Worm (Caenorhabditis elegans) whole organism, L2 larva: ENCODE data around the gene C47E12.12.

Experiments
- C34F6.9 ChIP-seq: fragments of 150-350 bp; optimal IDR thresholded peaks from 2 replicates; lab custom pipeline; 2014; ENCODE audit warnings: missing biosample characterization, missing genetic modification characterization
- F13H6.1 ChIP-seq: sonication (generic microtip); optimal IDR thresholded peaks from 2 replicates; lab custom pipeline; 2016; ENCODE audit warnings: missing genetic modification characterization, missing compliant biosample characterization
- R02D3.7 ChIP-seq: fragments of 150-350 bp; optimal IDR thresholded peaks from 2 replicates; lab custom pipeline; 2014; ENCODE audit warnings: missing biosample characterization, missing genetic modification characterization
- Y55F3AM.14 ChIP-seq: fragments of 200-800 bp; sonication (Bioruptor generic); optimal IDR thresholded peaks from 2 replicates; lab custom pipeline; 2018; ENCODE audit warnings: mild to moderate bottlenecking, missing genetic modification characterization, missing compliant biosample characterization
- alr-1 ChIP-seq: fragments of 150-350 bp; optimal IDR thresholded peaks from 2 replicates; lab custom pipeline; 2014; ENCODE audit warnings: missing biosample characterization, missing genetic modification characterization
- aly-2 ChIP-seq: fragments of 150-350 bp; optimal IDR thresholded peaks from 2 replicates; lab custom pipeline; 2014; ENCODE audit warnings: missing biosample characterization, missing genetic modification characterization
- ama-1 ChIP-seq: fragments of 150-350 bp; optimal IDR thresholded peaks from 2 replicates; lab custom pipeline; 2018; ENCODE audit warnings: inconsistent platforms
- crh-2 ChIP-seq: sonication (generic microtip); optimal IDR thresholded peaks from 2 replicates; lab custom pipeline; 2017; ENCODE audit warnings: missing biosample characterization, missing genetic modification characterization
- dmd-4 ChIP-seq: sonication (generic microtip); optimal IDR thresholded peaks from 2 replicates; lab custom pipeline; 2017; ENCODE audit warnings: missing biosample characterization, missing genetic modification characterization
- egl-27 ChIP-seq: sonication (generic microtip); optimal IDR thresholded peaks from 3 replicates; lab custom pipeline; 2017; ENCODE audit warnings: missing biosample characterization, missing genetic modification reagents, missing genetic modification characterization
- elt-1 ChIP-seq: fragments of 150-350 bp; optimal IDR thresholded peaks from 2 replicates; lab custom pipeline; 2014; ENCODE audit warnings: missing biosample characterization, missing genetic modification characterization
- gmeb-1 ChIP-seq: fragments of 150-350 bp; optimal IDR thresholded peaks from 2 replicates; lab custom pipeline; 2014; ENCODE audit warnings: missing biosample characterization, missing genetic modification characterization
- lin-13 ChIP-seq: fragments of 150-350 bp; optimal IDR thresholded peaks from 2 replicates; lab custom pipeline; 2014; ENCODE audit warnings: missing biosample characterization, missing genetic modification reagents, missing genetic modification characterization
- lin-39 ChIP-seq: fragments of 150-350 bp; optimal IDR thresholded peaks from 2 replicates; lab custom pipeline; 2014; ENCODE audit warnings: missing biosample characterization, missing genetic modification reagents, missing genetic modification characterization
- lsy-2 ChIP-seq, 2 experiments: fragments of 150-350 bp in 1 of 2; sonication (generic microtip) in 1 of 2; optimal IDR thresholded peaks; 2 replicates each; lab custom pipeline; 2014 to 2017; ENCODE audit warnings: missing biosample characterization in 2 of 2, missing genetic modification characterization in 2 of 2
- mbf-1 ChIP-seq: sonication (generic microtip); optimal IDR thresholded peaks from 2 replicates; lab custom pipeline; 2017; ENCODE audit warnings: missing biosample characterization, missing genetic modification characterization
- nhr-10 ChIP-seq: sonication (generic microtip); optimal IDR thresholded peaks from 2 replicates; lab custom pipeline; 2017; ENCODE audit warnings: missing biosample characterization, missing genetic modification characterization
- nhr-11 ChIP-seq: fragments of 150-350 bp; optimal IDR thresholded peaks from 2 replicates; lab custom pipeline; 2014; ENCODE audit warnings: missing biosample characterization, missing genetic modification characterization
- nhr-12 ChIP-seq: fragments of 150-350 bp; optimal IDR thresholded peaks from 2 replicates; lab custom pipeline; 2014; ENCODE audit warnings: missing biosample characterization, missing genetic modification characterization
- nhr-129 ChIP-seq: fragments of 150-350 bp; optimal IDR thresholded peaks from 2 replicates; lab custom pipeline; 2014; ENCODE audit warnings: missing biosample characterization, missing genetic modification characterization
- nhr-21 ChIP-seq: fragments of 150-350 bp; optimal IDR thresholded peaks from 2 replicates; lab custom pipeline; 2014; ENCODE audit warnings: missing biosample characterization, missing genetic modification characterization
- nhr-237 ChIP-seq: fragments of 150-350 bp; optimal IDR thresholded peaks from 2 replicates; lab custom pipeline; 2014; ENCODE audit warnings: missing biosample characterization, missing genetic modification characterization
- nhr-6 ChIP-seq: fragments of 150-350 bp; optimal IDR thresholded peaks from 2 replicates; lab custom pipeline; 2014; ENCODE audit warnings: missing biosample characterization, missing genetic modification characterization
- nhr-77 ChIP-seq: fragments of 150-350 bp; optimal IDR thresholded peaks from 2 replicates; lab custom pipeline; 2014; ENCODE audit warnings: missing biosample characterization, missing genetic modification characterization
- peb-1 ChIP-seq: fragments of 150-350 bp; optimal IDR thresholded peaks from 2 replicates; lab custom pipeline; 2014; ENCODE audit warnings: missing biosample characterization, missing genetic modification characterization
- sem-4 ChIP-seq: fragments of 150-350 bp; optimal IDR thresholded peaks from 2 replicates; lab custom pipeline; 2014; ENCODE audit warnings: missing biosample characterization, missing genetic modification reagents, missing genetic modification characterization
- skn-1 ChIP-seq: sonication (generic microtip); optimal IDR thresholded peaks from 2 replicates; lab custom pipeline; 2017; ENCODE audit warnings: missing biosample characterization, missing genetic modification characterization
- sma-3 ChIP-seq: sonication (generic microtip); optimal IDR thresholded peaks from 2 replicates; lab custom pipeline; 2016; ENCODE audit warnings: missing genetic modification reagents, missing genetic modification characterization, missing compliant biosample characterization
- sma-9 ChIP-seq, 2 experiments: fragments of 150-350 bp in 1 of 2; sonication (generic microtip) in 1 of 2; optimal IDR thresholded peaks; 2 replicates each; lab custom pipeline; 2014 to 2016; ENCODE audit warnings: missing genetic modification characterization in 2 of 2, mild to moderate bottlenecking in 1 of 2, missing biosample characterization in 1 of 2, missing compliant biosample characterization in 1 of 2, missing genetic modification reagents in 1 of 2, moderate library complexity in 1 of 2
- snpc-4 ChIP-seq: fragments of 150-350 bp; optimal IDR thresholded peaks from 2 replicates; lab custom pipeline; 2014; ENCODE audit warnings: missing biosample characterization, missing genetic modification characterization
- unc-55 ChIP-seq: fragments of 150-350 bp; sonication (generic microtip); optimal IDR thresholded peaks from 3 replicates; lab custom pipeline; 2014; ENCODE audit warnings: missing biosample characterization, missing genetic modification reagents, missing genetic modification characterization
- zag-1 ChIP-seq: fragments of 150-350 bp; optimal IDR thresholded peaks from 2 replicates; lab custom pipeline; 2014; ENCODE audit warnings: missing biosample characterization, missing genetic modification characterization
- ztf-1 ChIP-seq: fragments of 200-800 bp; sonication (Bioruptor generic); conservative IDR thresholded peaks from 2 replicates; pipeline ENCODE4 v1.3.6; 2022; ENCODE audit warnings: missing genetic modification characterization, missing compliant biosample characterization
- ztf-11 ChIP-seq: sonication (generic microtip); optimal IDR thresholded peaks from 2 replicates; lab custom pipeline; 2017; ENCODE audit warnings: missing biosample characterization, missing genetic modification characterization
- ztf-4 ChIP-seq: fragments of 150-350 bp; optimal IDR thresholded peaks from 2 replicates; lab custom pipeline; 2014; ENCODE audit warnings: missing biosample characterization, missing genetic modification characterization

Gene C47E12.12

ce11 chrIV:9963945-9964344 lies 8.6 kb downstream of the C47E12.12 start, which contains the start of gene T13H10.2:
TSS of gene T13H10.2 (plus strand) at chrIV:9964245.
- no peak for TF ChIP-seq egl-27 (tag; lab: Kevin White, UChicago)
- no peak for TF ChIP-seq unc-55 (GFP tag; lab: Kevin White, UChicago)
- no peak for TF ChIP-seq skn-1 (tag; lab: Kevin White, UChicago)
- TF ChIP-seq zag-1, result no peak
- no peak for TF ChIP-seq alr-1 (tag; lab: Kevin White, UChicago)
- TF ChIP-seq nhr-11, result no peak
- TF ChIP-seq crh-2, result peak; percentile 56
- TF ChIP-seq, all 48 proteins: peak for 1

ce11 chrIV:9953333-9953732 lies 19.2 kb downstream of the C47E12.12 start, which contains the start of gene gon-1:
TSS of gene gon-1 (minus strand) at chrIV:9953433.
- no peak for TF ChIP-seq ztf-1 (GFP tag; lab: Robert Waterston, UW)
- TF ChIP-seq nhr-10 (tag; lab: Kevin White, UChicago), result no peak
- TF ChIP-seq ztf-4, result no peak
- no peak for TF ChIP-seq crh-2
- no peak for TF ChIP-seq zag-1
- TF ChIP-seq aly-2, result no peak
- TF ChIP-seq ztf-11 (tag; lab: Kevin White, UChicago), result no peak
- TF ChIP-seq, all 48 proteins: peak for 0

- TF ChIP-seq nhr-21 (tag; lab: Kevin White, UChicago), result no peak
- TF ChIP-seq sma-9 (GFP tag; optimal IDR thresholded peaks at IDR 0.05; lab: Kevin White, UChicago), result peak; percentile 45
- TF ChIP-seq sma-9 (tag; optimal IDR thresholded peaks at IDR 0.05; lab: Kevin White, UChicago), result no peak
- peak; percentile 28 for TF ChIP-seq F13H6.1 (tag; lab: Kevin White, UChicago)
- no peak for TF ChIP-seq nhr-10 (tag; lab: Kevin White, UChicago)
- TF ChIP-seq nhr-12 (tag; lab: Kevin White, UChicago), result no peak
- TF ChIP-seq nhr-129, result peak; percentile 55
- TF ChIP-seq nhr-6 (tag; lab: Kevin White, UChicago), result no peak
Observed at ce11 chrIV:9948035-9948434, 24.5 kb downstream of the C47E12.12 start.

- TF ChIP-seq nhr-129 (peak; percentile 15), sma-3 (GFP tag; lab: Kevin White, UChicago) (no peak)
Observed at ce11 chrIV:9944279-9944678, 28.2 kb downstream of the C47E12.12 start.

ce11 chrIV:9943214-9943613 lies 29.3 kb downstream of the C47E12.12 start:
- no peak for TF ChIP-seq nhr-12 (tag; lab: Kevin White, UChicago)
- no peak for TF ChIP-seq ztf-4
- TF ChIP-seq Y55F3AM.14, result no peak
- TF ChIP-seq lsy-2 (tag; optimal IDR thresholded peaks at IDR 0.05; lab: Kevin White, UChicago), result no peak
- TF ChIP-seq peb-1, result no peak
- no peak for TF ChIP-seq sem-4 (tag; lab: Kevin White, UChicago)
- no peak for TF ChIP-seq nhr-77 (tag; lab: Kevin White, UChicago)
- no peak for TF ChIP-seq elt-1
- TF ChIP-seq crh-2, result no peak
- no peak for TF ChIP-seq egl-27 (tag; lab: Kevin White, UChicago)

- no peak for TF ChIP-seq elt-1
- TF ChIP-seq lsy-2 (tag; optimal IDR thresholded peaks at IDR 0.05; lab: Kevin White, UChicago), result no peak
- TF ChIP-seq ztf-11 (tag; lab: Kevin White, UChicago), result no peak
- no peak for TF ChIP-seq nhr-129
- TF ChIP-seq crh-2, result no peak
- no peak for TF ChIP-seq sma-3 (GFP tag; lab: Kevin White, UChicago)
- TF ChIP-seq lin-39, result no peak
- TF ChIP-seq R02D3.7, result no peak
Observed at ce11 chrIV:9933580-9933979, 38.9 kb downstream of the C47E12.12 start, which contains the start of gene spe-29. TSS of gene spe-29 (plus strand) at chrIV:9933880.

ce11 chrIV:9932055-9932454 lies 40.5 kb downstream of the C47E12.12 start, which contains the start of the genes trmt-10A and F25H8.2:
TSS of gene trmt-10A (minus strand) at chrIV:9932213.
TSS of gene F25H8.2 (plus strand) at chrIV:9932235.
- no peak for TF ChIP-seq egl-27 (tag; lab: Kevin White, UChicago)
- no peak for TF ChIP-seq lin-39
- no peak for TF ChIP-seq mbf-1 (tag; lab: Kevin White, UChicago)
- peak; percentile 22 for TF ChIP-seq sem-4 (tag; lab: Kevin White, UChicago)
- TF ChIP-seq alr-1 (tag; lab: Kevin White, UChicago), result no peak
- peak; percentile 33 for TF ChIP-seq gmeb-1 (tag; lab: Kevin White, UChicago)
- no peak for TF ChIP-seq nhr-237 (tag; lab: Kevin White, UChicago)
- TF ChIP-seq peb-1, result no peak
- no peak for TF ChIP-seq ztf-1 (GFP tag; lab: Robert Waterston, UW)
- peak; percentile 8 for TF ChIP-seq zag-1
- TF ChIP-seq skn-1 (tag; lab: Kevin White, UChicago), result no peak
- no peak for TF ChIP-seq elt-1
- TF ChIP-seq Y55F3AM.14, result no peak
- peak; percentile 15 for TF ChIP-seq lin-13 (GFP tag; lab: Kevin White, UChicago)
- TF ChIP-seq unc-55 (GFP tag; lab: Kevin White, UChicago), result peak; percentile 89
- no peak for TF ChIP-seq dmd-4 (tag; lab: Kevin White, UChicago)
- TF ChIP-seq snpc-4, result no peak
- peak in 1 of 2 experiments; percentile 74 for TF ChIP-seq lsy-2 (tag; optimal IDR thresholded peaks at IDR 0.05; lab: Kevin White, UChicago)
- TF ChIP-seq nhr-129, result peak; percentile 42
- TF ChIP-seq C34F6.9 (tag; lab: Kevin White, UChicago), result peak; percentile 93
- peak; percentile 26 for TF ChIP-seq crh-2
- no peak for TF ChIP-seq ama-1
- no peak for TF ChIP-seq ztf-11 (tag; lab: Kevin White, UChicago)
